Worm (Caenorhabditis elegans): ENCODE data around the gene Y46G5A.36.
A peak's percentile ranks its signal among the peaks of the same experiment; 100 is the strongest.

Gene Y46G5A.36

DNA sequence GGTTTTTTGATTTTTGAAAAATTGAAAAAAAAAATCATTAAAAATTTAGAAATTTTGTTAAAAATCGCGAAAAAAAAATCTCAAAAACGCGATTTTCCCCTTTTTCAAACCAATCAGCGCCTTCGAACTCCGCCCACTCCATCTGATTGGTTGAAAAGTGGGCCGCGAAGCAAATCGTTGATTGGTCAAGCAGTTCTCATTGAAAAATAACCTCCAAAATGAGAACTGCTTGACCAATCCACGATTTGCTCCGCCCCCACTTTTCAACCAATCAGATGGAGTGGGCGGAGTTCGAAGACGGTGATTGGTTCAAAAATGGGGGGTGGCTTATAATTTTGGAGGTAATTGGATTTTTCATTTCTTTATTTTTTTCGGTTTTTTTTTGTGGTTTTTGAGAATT lies 33.1 kb upstream of the Y46G5A.36 start:
- TF ChIP-seq B0336.3 (GFP tag; IDR thresholded peaks at IDR 0.05): no peak
- no peak for TF ChIP-seq ama-1 (optimal IDR thresholded peaks at IDR 0.05)
- no peak for TF ChIP-seq ama-1 (GFP tag; optimal IDR thresholded peaks at IDR 0.05)
- no peak for TF ChIP-seq rec-8 (tag; optimal IDR thresholded peaks at IDR 0.05)
- TF ChIP-seq D2030.7 (GFP tag; IDR thresholded peaks at IDR 0.05): no peak
- no peak for TF ChIP-seq athp-1 (tag; optimal IDR thresholded peaks at IDR 0.05)
- no peak for TF ChIP-seq atf-7 (tag; optimal IDR thresholded peaks at IDR 0.05)
- peak; percentile 70 for TF ChIP-seq nfyb-1 (GFP tag; IDR thresholded peaks at IDR 0.05)
- no peak for TF ChIP-seq tlf-1 (GFP tag; optimal IDR thresholded peaks at IDR 0.05)

- no peak for TF ChIP-seq hmg-20 (GFP tag; IDR thresholded peaks at IDR 0.05)
- peak; percentile 55 for TF ChIP-seq mel-28 (tag; optimal IDR thresholded peaks at IDR 0.05; ENCODE audit: borderline replicate concordance)
- TF ChIP-seq ets-4 (GFP tag; optimal IDR thresholded peaks at IDR 0.05): no peak
- TF ChIP-seq C17E4.6 (GFP tag; IDR thresholded peaks at IDR 0.05): no peak
- no peak for TF ChIP-seq ceh-91 (GFP tag; IDR thresholded peaks at IDR 0.05)
- TF ChIP-seq C06A6.2 (GFP tag; conservative IDR thresholded peaks at IDR 0.05): no peak
- no peak for TF ChIP-seq athp-1 (tag; optimal IDR thresholded peaks at IDR 0.05)
- TF ChIP-seq tbx-9 (tag; optimal IDR thresholded peaks at IDR 0.05; ENCODE audit: borderline replicate concordance): no peak
- TF ChIP-seq lin-54 (GFP tag; optimal IDR thresholded peaks at IDR 0.05): no peak
- TF ChIP-seq attf-3 (GFP tag; conservative IDR thresholded peaks at IDR 0.05): no peak
- no peak for TF ChIP-seq Y53F4B.3 (GFP tag; IDR thresholded peaks at IDR 0.05)
- TF ChIP-seq K11D2.4 (GFP tag; IDR thresholded peaks at IDR 0.05): no peak
- TF ChIP-seq efl-1 (GFP tag; optimal IDR thresholded peaks at IDR 0.05): no peak
- TF ChIP-seq F49E8.2 (tag; optimal IDR thresholded peaks at IDR 0.05; ENCODE audit: insufficient read depth): no peak
- TF ChIP-seq ceh-40 (GFP tag; IDR thresholded peaks at IDR 0.05): no peak
- no peak for TF ChIP-seq snpc-4 (GFP tag; optimal IDR thresholded peaks at IDR 0.05)
- no peak for TF ChIP-seq snpc-4 (tag; optimal IDR thresholded peaks at IDR 0.05)
- no peak for TF ChIP-seq ztf-3 (GFP tag; optimal IDR thresholded peaks at IDR 0.05)
- TF ChIP-seq attf-6 (GFP tag; IDR thresholded peaks at IDR 0.05): no peak
- no peak for TF ChIP-seq atf-7 (tag; optimal IDR thresholded peaks at IDR 0.05)
- TF ChIP-seq mcd-1 (GFP tag; IDR thresholded peaks at IDR 0.05): no peak
- TF ChIP-seq F57A8.1 (GFP tag; optimal IDR thresholded peaks at IDR 0.05): no peak
- no peak for TF ChIP-seq rpc-1 (optimal IDR thresholded peaks at IDR 0.05)
- TF ChIP-seq rpc-1 (tag; optimal IDR thresholded peaks at IDR 0.05): no peak
- TF ChIP-seq B0261.1 (tag; optimal IDR thresholded peaks at IDR 0.05): no peak
- no peak for TF ChIP-seq ztf-28 (GFP tag; IDR thresholded peaks at IDR 0.05)
- TF ChIP-seq ccch-3 (GFP tag; optimal IDR thresholded peaks at IDR 0.05): no peak
- no peak for TF ChIP-seq ztf-25 (GFP tag; IDR thresholded peaks at IDR 0.05)
- TF ChIP-seq madf-10 (tag; optimal IDR thresholded peaks at IDR 0.05): no peak
- no peak for TF ChIP-seq rcor-1 (GFP tag; IDR thresholded peaks at IDR 0.05)
- TF ChIP-seq xnd-1 (tag; optimal IDR thresholded peaks at IDR 0.05): no peak
- peak; percentile 35 for TF ChIP-seq F52B5.7 (tag; optimal IDR thresholded peaks at IDR 0.05)
- no peak for TF ChIP-seq egl-44 (GFP tag; IDR thresholded peaks at IDR 0.05)
- no peak for TF ChIP-seq hrde-1 (tag; optimal IDR thresholded peaks at IDR 0.05; ENCODE audit: borderline replicate concordance)
- no peak for TF ChIP-seq hmg-1.2 (GFP tag; IDR thresholded peaks at IDR 0.05)
- TF ChIP-seq F37B4.10 (GFP tag; IDR thresholded peaks at IDR 0.05): 0 out of 2 replicates have a peak, but pooled peaks have one; percentile 76
- TF ChIP-seq rec-8 (tag; optimal IDR thresholded peaks at IDR 0.05): no peak
- peak; percentile 16 for TF ChIP-seq ztf-26 (tag; optimal IDR thresholded peaks at IDR 0.05)
- TF ChIP-seq gei-17 (GFP tag; optimal IDR thresholded peaks at IDR 0.05): no peak
- 0 out of 2 replicates have a peak, but pooled peaks have one; percentile 45 for TF ChIP-seq Y56A3A.18 (GFP tag; IDR thresholded peaks at IDR 0.05)
- no peak for TF ChIP-seq mes-4 (tag; optimal IDR thresholded peaks at IDR 0.05)
- no peak for TF ChIP-seq hsf-1 (GFP tag; IDR thresholded peaks at IDR 0.05)
- TF ChIP-seq lin-40 (tag; optimal IDR thresholded peaks at IDR 0.05): no peak
Measured at ce11 chrII:12795188-12795587, 28.3 kb upstream of the Y46G5A.36 start.

Measured in whole organism, young adult.